Fruit fly (Drosophila melanogaster): Measurements from ENCODE around the gene CG7530.

DNA sequence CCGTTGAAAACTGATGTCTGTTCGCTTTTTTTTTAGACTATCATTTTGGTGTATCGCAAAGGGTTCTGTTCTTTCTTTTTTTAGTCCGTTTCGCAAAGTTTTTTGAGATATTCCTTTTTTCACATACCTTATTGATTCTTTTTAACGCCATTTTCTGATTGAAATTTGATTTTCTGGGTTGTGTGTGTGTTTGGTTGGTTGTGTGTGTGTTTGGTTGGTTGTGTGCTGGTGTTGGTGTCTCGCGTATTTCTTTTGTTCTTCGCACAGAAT is 8.9 kb upstream of the CG7530 start:
- TF ChIP-seq CG9705 (GFP tag; optimal IDR thresholded peaks at IDR 0.05) (no peak), usp (GFP tag; optimal IDR thresholded peaks at IDR 0.05) (no peak)
